Fruit fly (Drosophila melanogaster) whole organism, embryonic: Measurements from ENCODE around the gene CG18749.

Experiments used
- Adf1 ChIP-seq: fragments of 200-800 bp; sonication (Bioruptor generic); IDR thresholded peaks from 2 replicates; pipeline ENCODE4 v1.3.6; 2022; ENCODE audit warnings: missing biosample characterization, missing genetic modification characterization
- Atf-2 ChIP-seq: fragments of 200-800 bp; sonication (Bioruptor generic); optimal IDR thresholded peaks from 2 replicates; lab custom pipeline; 2016; ENCODE audit warnings: missing biosample characterization, missing genetic modification characterization
- Atf6 ChIP-seq: fragments of 200-800 bp; sonication (Bioruptor generic); IDR thresholded peaks from 2 replicates; pipeline ENCODE4 v1.3.6; 2022; ENCODE audit warnings: missing biosample characterization, missing genetic modification characterization
- B-H1 ChIP-seq: fragments of 200-800 bp; sonication (Bioruptor generic); IDR thresholded peaks from 3 replicates; pipeline ENCODE4 v1.3.6; 2022; ENCODE audit warnings: missing biosample characterization, missing genetic modification characterization
- CG10959 ChIP-seq: fragments of 200-800 bp; sonication (Bioruptor generic); IDR thresholded peaks from 2 replicates; pipeline ENCODE4 v1.3.6; 2022; ENCODE audit warnings: missing biosample characterization, missing genetic modification characterization
- CG10979 ChIP-seq: fragments of 200-800 bp; sonication (Bioruptor generic); optimal IDR thresholded peaks from 2 replicates; lab custom pipeline; 2018; ENCODE audit warnings: missing biosample characterization, mild to moderate bottlenecking, missing genetic modification characterization, moderate library complexity
- CG11456 ChIP-seq: fragments of 200-800 bp; sonication (Bioruptor generic); IDR thresholded peaks from 3 replicates; pipeline ENCODE4 v1.3.6; 2022; ENCODE audit warnings: missing biosample characterization, missing genetic modification characterization
- CG11723 ChIP-seq: fragments of 200-800 bp; sonication (Bioruptor generic); optimal IDR thresholded peaks from 2 replicates; lab custom pipeline; 2017; ENCODE audit warnings: missing biosample characterization, mild to moderate bottlenecking, missing genetic modification characterization
- CG12155 ChIP-seq: fragments of 200-800 bp; sonication (Bioruptor generic); optimal IDR thresholded peaks from 3 replicates; lab custom pipeline; 2016; ENCODE audit warnings: missing biosample characterization, missing genetic modification characterization
- CG12659 ChIP-seq: fragments of 200-800 bp; sonication (Bioruptor generic); optimal IDR thresholded peaks from 3 replicates; lab custom pipeline; 2017; ENCODE audit warnings: mild to moderate bottlenecking, missing biosample characterization, missing genetic modification reagents, missing genetic modification characterization
- CG12769 ChIP-seq: fragments of 200-800 bp; sonication (Bioruptor generic); optimal IDR thresholded peaks from 2 replicates; lab custom pipeline; 2019; ENCODE audit warnings: missing biosample characterization, mild to moderate bottlenecking, missing genetic modification characterization, moderate library complexity
- CG13287 ChIP-seq: fragments of 200-800 bp; sonication (Bioruptor generic); IDR thresholded peaks from 2 replicates; pipeline ENCODE4 v1.3.6; 2022; ENCODE audit warnings: missing biosample characterization, missing genetic modification characterization; ENCODE audit not compliant: partially characterized antibody
- CG14014 ChIP-seq: fragments of 200-800 bp; sonication (Bioruptor generic); IDR thresholded peaks from 2 replicates; pipeline ENCODE4 v1.3.6; 2022; ENCODE audit warnings: missing biosample characterization, missing genetic modification characterization
- CG14860 ChIP-seq: fragments of 200-800 bp; sonication (Bioruptor generic); IDR thresholded peaks from 3 replicates; pipeline ENCODE4 v1.3.6; 2022; ENCODE audit warnings: missing biosample characterization, missing genetic modification characterization; ENCODE audit not compliant: partially characterized antibody
- CG15011 ChIP-seq: fragments of 200-800 bp; sonication (Bioruptor generic); optimal IDR thresholded peaks from 3 replicates; lab custom pipeline; 2018; ENCODE audit warnings: missing biosample characterization, mild to moderate bottlenecking, missing genetic modification characterization
- CG15514 ChIP-seq: fragments of 200-800 bp; sonication (Bioruptor generic); optimal IDR thresholded peaks from 3 replicates; lab custom pipeline; 2017; ENCODE audit warnings: missing biosample characterization, missing genetic modification characterization, mild to moderate bottlenecking, moderate library complexity, missing genetic modification reagents
- CG15601 ChIP-seq: fragments of 200-800 bp; sonication (Bioruptor generic); optimal IDR thresholded peaks from 3 replicates; lab custom pipeline; 2019; ENCODE audit warnings: missing biosample characterization, mild to moderate bottlenecking, missing genetic modification characterization, moderate library complexity
- CG17568 ChIP-seq: fragments of 200-800 bp; sonication (Bioruptor generic); optimal IDR thresholded peaks from 2 replicates; lab custom pipeline; 2018; ENCODE audit warnings: missing biosample characterization, mild to moderate bottlenecking, missing genetic modification characterization, moderate library complexity
- CG17829 ChIP-seq: fragments of 200-800 bp; optimal IDR thresholded peaks from 2 replicates; lab custom pipeline; 2019; ENCODE audit warnings: missing biosample characterization, mild to moderate bottlenecking, missing genetic modification characterization, moderate library complexity
- CG32767 ChIP-seq: fragments of 200-800 bp; sonication (Bioruptor generic); IDR thresholded peaks from 2 replicates; pipeline ENCODE4 v1.3.6; 2022; ENCODE audit warnings: missing biosample characterization, missing genetic modification characterization
- CG33213 ChIP-seq: fragments of 200-800 bp; sonication (Bioruptor generic); optimal IDR thresholded peaks from 3 replicates; lab custom pipeline; 2016; ENCODE audit warnings: missing biosample characterization, missing genetic modification characterization
- CG3847 ChIP-seq: fragments of 200-800 bp; sonication (Bioruptor generic); IDR thresholded peaks from 2 replicates; pipeline ENCODE4 v1.3.6; 2022; ENCODE audit warnings: missing biosample characterization, missing genetic modification characterization
- CG6765 ChIP-seq: fragments of 200-800 bp; sonication (Bioruptor generic); optimal IDR thresholded peaks from 3 replicates; lab custom pipeline; 2017; ENCODE audit warnings: missing biosample characterization, mild to moderate bottlenecking, missing genetic modification characterization
- CG7745 ChIP-seq: fragments of 200-800 bp; sonication (Bioruptor generic); optimal IDR thresholded peaks from 2 replicates; lab custom pipeline; 2018; ENCODE audit warnings: missing biosample characterization, mild to moderate bottlenecking, missing genetic modification characterization, moderate library complexity
- CG7839 ChIP-seq: fragments of 200-800 bp; sonication (Bioruptor generic); optimal IDR thresholded peaks from 3 replicates; lab custom pipeline; 2018; ENCODE audit warnings: missing biosample characterization, mild to moderate bottlenecking, missing genetic modification characterization, moderate library complexity
- CG8089 ChIP-seq: fragments of 200-800 bp; sonication (Bioruptor generic); optimal IDR thresholded peaks from 3 replicates; lab custom pipeline; 2016; ENCODE audit warnings: missing biosample characterization, missing genetic modification characterization
- CG9215 ChIP-seq: fragments of 200-800 bp; sonication (Bioruptor generic); IDR thresholded peaks from 2 replicates; pipeline ENCODE4 v1.3.6; 2022; ENCODE audit warnings: missing biosample characterization, missing genetic modification characterization
- CTCF ChIP-seq: fragments of 200-800 bp; sonication (Bioruptor generic); optimal IDR thresholded peaks from 2 replicates; lab custom pipeline; 2017; ENCODE audit warnings: missing biosample characterization, mild to moderate bottlenecking, missing genetic modification characterization, moderate library complexity
- D ChIP-seq, 2 experiments: fragments of 200-800 bp in 1 of 2; fragments of >200 bp in 1 of 2; sonication (Bioruptor generic) in 1 of 2; optimal IDR thresholded peaks; 2 replicates in 1 of 2; 3 replicates in 1 of 2; lab custom pipeline; 2017; ENCODE audit warnings: mild to moderate bottlenecking in 1 of 2, missing biosample characterization in 1 of 2, missing genetic modification characterization in 1 of 2, missing genetic modification reagents in 1 of 2
- Dbx ChIP-seq: fragments of 200-800 bp; sonication (Bioruptor generic); IDR thresholded peaks from 3 replicates; pipeline ENCODE4 v1.3.6; 2022; ENCODE audit warnings: missing biosample characterization, missing genetic modification characterization
- HLH54F ChIP-seq: fragments of 200-800 bp; sonication (Bioruptor generic); optimal IDR thresholded peaks from 3 replicates; lab custom pipeline; 2016; ENCODE audit warnings: missing biosample characterization, missing genetic modification characterization
- Hmr ChIP-seq: fragments of 200-800 bp; sonication (Bioruptor generic); optimal IDR thresholded peaks from 3 replicates; lab custom pipeline; 2017; ENCODE audit warnings: mild to moderate bottlenecking, missing biosample characterization, missing genetic modification reagents, missing genetic modification characterization
- NFAT ChIP-seq: fragments of 200-800 bp; sonication (Bioruptor generic); IDR thresholded peaks from 2 replicates; pipeline ENCODE4 v1.3.6; 2022; ENCODE audit warnings: missing biosample characterization, missing genetic modification characterization
- Ssrp ChIP-seq: fragments of 200-800 bp; sonication (Bioruptor generic); optimal IDR thresholded peaks from 2 replicates; lab custom pipeline; 2018; ENCODE audit warnings: missing biosample characterization, mild to moderate bottlenecking, missing genetic modification characterization, moderate library complexity
- bcd ChIP-seq: fragments of 200-800 bp; sonication (Bioruptor generic); optimal IDR thresholded peaks from 2 replicates; lab custom pipeline; 2017; ENCODE audit warnings: missing biosample characterization, mild to moderate bottlenecking, missing genetic modification characterization
- bigmax ChIP-seq: fragments of 200-800 bp; sonication (Bioruptor generic); optimal IDR thresholded peaks from 2 replicates; lab custom pipeline; 2018; ENCODE audit warnings: missing biosample characterization, mild to moderate bottlenecking, missing genetic modification characterization
- br ChIP-seq: fragments of >200 bp; optimal IDR thresholded peaks from 2 replicates; lab custom pipeline; 2017
- cad ChIP-seq: fragments of >200 bp; optimal IDR thresholded peaks from 2 replicates; lab custom pipeline; 2017; ENCODE audit warnings: missing biosample characterization, missing genetic modification characterization
- crc ChIP-seq: fragments of 200-800 bp; sonication (Bioruptor generic); optimal IDR thresholded peaks from 2 replicates; lab custom pipeline; 2016; ENCODE audit warnings: missing biosample characterization, missing genetic modification characterization
- da ChIP-seq: fragments of 200-800 bp; sonication (Bioruptor generic); optimal IDR thresholded peaks from 2 replicates; lab custom pipeline; 2016; ENCODE audit warnings: missing biosample characterization, missing genetic modification characterization
- dm ChIP-seq: fragments of 200-800 bp; sonication (Bioruptor generic); optimal IDR thresholded peaks from 3 replicates; lab custom pipeline; 2016; ENCODE audit warnings: missing biosample characterization, missing genetic modification characterization
- dmrt99B ChIP-seq: fragments of 200-800 bp; sonication (Bioruptor generic); optimal IDR thresholded peaks from 2 replicates; lab custom pipeline; 2018; ENCODE audit warnings: missing biosample characterization, mild to moderate bottlenecking, missing genetic modification characterization, moderate library complexity
- esg ChIP-seq: fragments of 200-800 bp; sonication (Bioruptor generic); conservative IDR thresholded peaks from 2 replicates; pipeline ENCODE4 v1.3.6; 2022; ENCODE audit warnings: missing biosample characterization, missing genetic modification characterization
- grn ChIP-seq: fragments of 200-800 bp; sonication (Bioruptor generic); optimal IDR thresholded peaks from 3 replicates; lab custom pipeline; 2017; ENCODE audit warnings: missing biosample characterization, missing genetic modification characterization
- hth ChIP-seq: fragments of >200 bp; optimal IDR thresholded peaks from 2 replicates; lab custom pipeline; 2017; ENCODE audit warnings: inconsistent platforms
- lbe ChIP-seq: fragments of 200-800 bp; sonication (Bioruptor generic); optimal IDR thresholded peaks from 2 replicates; lab custom pipeline; 2016; ENCODE audit warnings: missing biosample characterization, mild to moderate bottlenecking, missing genetic modification characterization
- psq ChIP-seq: fragments of 200-800 bp; sonication (Bioruptor generic); optimal IDR thresholded peaks from 2 replicates; lab custom pipeline; 2017; ENCODE audit warnings: missing biosample characterization, missing genetic modification characterization
- pzg ChIP-seq: fragments of 200-800 bp; sonication (Bioruptor generic); optimal IDR thresholded peaks from 3 replicates; lab custom pipeline; 2018; ENCODE audit warnings: missing biosample characterization, mild to moderate bottlenecking, missing genetic modification characterization, moderate library complexity
- sna ChIP-seq: fragments of 200-800 bp; sonication (Bioruptor generic); IDR thresholded peaks from 2 replicates; pipeline ENCODE4 v1.3.6; 2022; ENCODE audit warnings: missing biosample characterization, missing genetic modification characterization; ENCODE audit not compliant: partially characterized antibody
- ssp ChIP-seq: fragments of 200-800 bp; sonication (Bioruptor generic); IDR thresholded peaks from 2 replicates; pipeline ENCODE4 v1.3.6; 2022; ENCODE audit warnings: missing biosample characterization, missing genetic modification characterization
- wdn ChIP-seq: fragments of 200-800 bp; sonication (Bioruptor generic); IDR thresholded peaks from 2 replicates; pipeline ENCODE4 v1.3.6; 2022; ENCODE audit warnings: missing biosample characterization, missing genetic modification characterization
- wek ChIP-seq: fragments of 200-800 bp; sonication (Bioruptor generic); optimal IDR thresholded peaks from 3 replicates; lab custom pipeline; 2018; ENCODE audit warnings: missing biosample characterization, mild to moderate bottlenecking, missing genetic modification characterization, moderate library complexity
- zfh2 ChIP-seq: fragments of 200-800 bp; sonication (Bioruptor generic); optimal IDR thresholded peaks from 2 replicates; lab custom pipeline; 2016; ENCODE audit warnings: missing biosample characterization, missing genetic modification characterization

Gene CG18749

dm6 chr3R:8269740-8270139 lies 25.9 kb downstream of the CG18749 start, which contains the start of gene CG9630 (continued):
- TF ChIP-seq lbe (GFP tag; lab: Kevin White, UChicago) (no peak), B-H1 (GFP tag; lab: Robert Waterston, UW) (no peak), NFAT (GFP tag; lab: Robert Waterston, UW) (no peak), CG15011 (GFP tag; lab: Kevin White, UChicago) (no peak), CG17568 (GFP tag; lab: Kevin White, UChicago) (no peak), CG3847 (peak; percentile 88), zfh2 (GFP tag; lab: Kevin White, UChicago) (no peak), CG6765 (GFP tag; lab: Kevin White, UChicago) (no peak), bigmax (GFP tag; lab: Kevin White, UChicago) (peak; percentile 60), CG12659 (peak; percentile 12), D (optimal IDR thresholded peaks at IDR 0.05; lab: Kevin White, UChicago) (no peak), D (GFP tag; optimal IDR thresholded peaks at IDR 0.05; lab: Kevin White, UChicago) (no peak), wek (GFP tag; lab: Kevin White, UChicago) (no peak), hth (lab: Kevin White, UChicago) (no peak), Atf6 (GFP tag; lab: Robert Waterston, UW) (no peak), CG32767 (no peak), CG7839 (tag; lab: Kevin White, UChicago) (no peak), CG13287 (GFP tag; lab: Robert Waterston, UW) (peak; percentile 80), ssp (no peak), sna (peak; percentile 71; the same call in 1 of the 2 replicates), CG10959 (GFP tag; lab: Robert Waterston, UW) (no peak), HLH54F (GFP tag; lab: Kevin White, UChicago) (no peak), CG15514 (GFP tag; lab: Kevin White, UChicago) (peak; percentile 87), Dbx (GFP tag; lab: Robert Waterston, UW) (no peak), dmrt99B (tag; lab: Kevin White, UChicago) (no peak), Adf1 (0 out of 2 replicates have a peak, but pooled peaks have one; percentile 16), crc (no peak), CG15601 (no peak), dm (peak; percentile 98), psq (GFP tag; lab: Kevin White, UChicago) (no peak), CG17829 (tag; lab: Kevin White, UChicago) (peak; percentile 48), bcd (GFP tag; lab: Kevin White, UChicago) (no peak), CG33213 (GFP tag; lab: Kevin White, UChicago) (no peak), Ssrp (tag; lab: Kevin White, UChicago) (no peak), Hmr (GFP tag; lab: Kevin White, UChicago) (no peak), CG7745 (no peak), wdn (GFP tag; lab: Robert Waterston, UW) (no peak), cad (GFP tag; lab: Kevin White, UChicago) (no peak), CG8089 (GFP tag; lab: Kevin White, UChicago) (no peak), pzg (peak; percentile 97), grn (GFP tag; lab: Kevin White, UChicago) (no peak), CG12155 (GFP tag; lab: Kevin White, UChicago) (no peak), CTCF (GFP tag; lab: Kevin White, UChicago) (peak; percentile 40), CG12769 (tag; lab: Kevin White, UChicago) (no peak), CG14014 (no peak), esg (GFP tag; lab: Robert Waterston, UW) (no peak), CG14860 (GFP tag; lab: Robert Waterston, UW) (no peak), CG11456 (no peak), CG9215 (GFP tag; lab: Robert Waterston, UW) (peak; percentile 100), Atf-2 (no peak), CG10979 (no peak), br (lab: Kevin White, UChicago) (no peak), CG11723 (GFP tag; lab: Kevin White, UChicago) (no peak), da (GFP tag; lab: Kevin White, UChicago) (peak; percentile 10)
